Worm (Caenorhabditis elegans): ENCODE measurements around the gene T26H5.10.

Gene T26H5.10

DNA sequence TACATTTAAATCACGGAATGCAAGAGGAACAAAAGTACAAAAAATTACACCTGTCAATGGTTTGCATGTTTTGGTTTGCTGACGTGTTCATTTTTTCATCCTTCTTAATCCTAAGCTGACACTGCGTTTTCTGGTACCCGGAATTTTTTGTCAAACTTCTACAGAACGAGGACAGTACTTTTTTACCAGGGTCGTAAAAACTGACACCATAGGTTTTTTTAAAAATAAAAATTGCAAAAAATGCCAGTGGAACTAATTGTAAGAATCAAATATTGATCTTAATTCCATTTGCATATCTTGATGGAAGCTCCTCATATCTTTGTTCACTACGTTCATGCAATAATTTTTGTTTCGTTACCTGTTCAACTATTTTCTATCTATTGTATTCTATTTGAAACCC is 38.7 kb downstream of the T26H5.10 start, which contains the start of gene srh-258:
TSS of gene srh-258 (plus strand) at position 301 of the 400 bp plus-strand sequence.
- TF ChIP-seq ceh-18 (tag; optimal IDR thresholded peaks at IDR 0.05) (no peak), hlh-13 (GFP tag; optimal IDR thresholded peaks at IDR 0.05) (no peak), che-1 (tag; optimal IDR thresholded peaks at IDR 0.05) (no peak), pha-4 (tag; optimal IDR thresholded peaks at IDR 0.05) (no peak), unc-3 (GFP tag; conservative IDR thresholded peaks at IDR 0.05) (no peak), unc-3 (tag; optimal IDR thresholded peaks at IDR 0.05) (no peak), pha-2 (tag; optimal IDR thresholded peaks at IDR 0.05) (no peak), pag-3 (tag; optimal IDR thresholded peaks at IDR 0.05; ENCODE audit: borderline replicate concordance) (no peak), ttx-3 (tag; optimal IDR thresholded peaks at IDR 0.05) (no peak), pros-1 (tag; optimal IDR thresholded peaks at IDR 0.05) (no peak), unc-55 (GFP tag; optimal IDR thresholded peaks at IDR 0.05) (no peak), K09A11.1 (tag; optimal IDR thresholded peaks at IDR 0.05; ENCODE audit: insufficient read depth) (no peak), dmd-4 (tag; optimal IDR thresholded peaks at IDR 0.05; ENCODE audit: borderline replicate concordance) (no peak), ceh-34 (tag; optimal IDR thresholded peaks at IDR 0.05) (no peak), ztf-16 (tag; optimal IDR thresholded peaks at IDR 0.05) (no peak), nhr-11 (tag; optimal IDR thresholded peaks at IDR 0.05) (no peak), ceh-22 (tag; optimal IDR thresholded peaks at IDR 0.05) (no peak), sox-2 (GFP tag; IDR thresholded peaks at IDR 0.05) (no peak), mec-3 (tag; optimal IDR thresholded peaks at IDR 0.05; ENCODE audit: borderline replicate concordance) (no peak)

DNA sequence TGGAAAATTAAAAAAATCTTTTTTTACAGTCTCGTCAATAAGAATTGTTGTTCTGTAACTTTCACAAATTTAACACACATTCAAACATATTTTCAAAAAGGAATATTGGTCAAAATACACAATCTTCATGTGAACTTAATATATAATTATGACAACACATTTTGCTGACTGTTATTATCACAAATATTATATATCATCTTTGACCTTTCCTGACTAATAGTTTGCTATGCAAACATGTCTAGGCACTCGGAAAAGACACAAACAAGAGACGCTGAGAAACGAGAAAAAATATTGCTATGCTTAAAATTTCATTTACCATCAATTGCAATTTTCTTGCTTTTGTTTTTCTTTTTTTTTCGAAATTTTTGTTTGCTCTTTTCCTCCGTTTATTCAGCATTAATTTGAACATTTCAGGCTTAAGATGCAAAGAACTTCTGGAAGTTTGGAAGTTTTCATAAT is 41.7 kb downstream of the T26H5.10 start, which contains the start of gene fbxa-135:
TSS of gene fbxa-135 (plus strand) at position 409 of the 459 bp plus-strand sequence.
- no peak for TF ChIP-seq ceh-14 (tag; optimal IDR thresholded peaks at IDR 0.05)
- TF ChIP-seq sdc-2 (tag; optimal IDR thresholded peaks at IDR 0.05): no peak
- no peak for TF ChIP-seq hlh-13 (GFP tag; optimal IDR thresholded peaks at IDR 0.05)
- no peak for TF ChIP-seq pha-4 (tag; optimal IDR thresholded peaks at IDR 0.05)
- no peak for TF ChIP-seq tbx-2 (tag; optimal IDR thresholded peaks at IDR 0.05)
- no peak for TF ChIP-seq ceh-6 (GFP tag; optimal IDR thresholded peaks at IDR 0.05)
- TF ChIP-seq ama-1 (optimal IDR thresholded peaks at IDR 0.05): no peak
- no peak for TF ChIP-seq ceh-9 (tag; optimal IDR thresholded peaks at IDR 0.05)
- no peak for TF ChIP-seq sox-4 (tag; optimal IDR thresholded peaks at IDR 0.05)
- TF ChIP-seq hlh-8 (tag; optimal IDR thresholded peaks at IDR 0.05): no peak
- no peak for TF ChIP-seq che-1 (tag; optimal IDR thresholded peaks at IDR 0.05)
- no peak for TF ChIP-seq nhr-11 (tag; optimal IDR thresholded peaks at IDR 0.05)

DNA sequence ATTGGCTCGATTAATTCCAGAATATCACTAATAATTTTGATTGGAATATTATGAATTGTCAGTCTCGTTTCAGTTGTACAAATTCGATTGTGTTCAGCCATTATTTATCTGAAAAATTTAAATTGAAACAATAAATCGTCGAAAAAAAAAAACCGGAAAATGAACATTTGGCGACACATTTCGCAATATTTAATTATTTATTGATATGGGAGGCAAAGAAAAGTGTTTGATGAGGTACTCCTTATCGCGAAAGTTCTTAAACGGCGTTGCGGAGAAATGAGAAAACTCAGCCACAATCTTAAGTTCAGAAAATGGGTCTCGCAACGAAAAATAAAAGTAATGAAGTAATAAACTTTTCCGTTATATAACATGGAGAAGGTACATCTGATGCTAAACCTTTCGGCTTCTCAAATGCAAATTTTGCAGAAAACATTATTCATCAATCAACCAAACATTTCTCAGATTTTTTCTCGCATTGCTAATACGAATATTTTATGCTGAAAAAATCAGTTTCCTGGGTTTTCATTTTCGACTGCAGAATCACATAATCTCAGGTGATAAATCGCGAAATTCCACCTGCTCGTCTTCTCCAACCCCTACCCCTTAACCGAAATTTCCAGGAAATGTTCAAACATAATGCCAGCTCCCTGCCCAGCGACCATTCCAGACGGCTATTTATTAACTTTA is 43.8 kb downstream of the T26H5.10 start, which contains the start of the genes T06E6.15 and sri-7:
TSS of gene T06E6.15 (minus strand) at position 101 of the 687 bp plus-strand sequence.
TSS of gene sri-7 (plus strand) at position 637 of the 687 bp plus-strand sequence.
- TF ChIP-seq nhr-232 (tag; optimal IDR thresholded peaks at IDR 0.05) (no peak), sdc-2 (tag; optimal IDR thresholded peaks at IDR 0.05) (no peak), T23F11.4 (GFP tag; optimal IDR thresholded peaks at IDR 0.05) (no peak), sox-2 (GFP tag; IDR thresholded peaks at IDR 0.05) (no peak), ztf-16 (tag; optimal IDR thresholded peaks at IDR 0.05) (no peak), che-1 (tag; optimal IDR thresholded peaks at IDR 0.05) (no peak), syd-9 (tag; optimal IDR thresholded peaks at IDR 0.05) (no peak), unc-55 (GFP tag; optimal IDR thresholded peaks at IDR 0.05) (no peak), lim-6 (tag; optimal IDR thresholded peaks at IDR 0.05) (no peak), dve-1 (tag; optimal IDR thresholded peaks at IDR 0.05) (no peak), dmd-4 (tag; optimal IDR thresholded peaks at IDR 0.05; ENCODE audit: borderline replicate concordance) (no peak), pag-3 (tag; optimal IDR thresholded peaks at IDR 0.05; ENCODE audit: borderline replicate concordance) (no peak), eyg-1 (tag; optimal IDR thresholded peaks at IDR 0.05) (no peak)

DNA sequence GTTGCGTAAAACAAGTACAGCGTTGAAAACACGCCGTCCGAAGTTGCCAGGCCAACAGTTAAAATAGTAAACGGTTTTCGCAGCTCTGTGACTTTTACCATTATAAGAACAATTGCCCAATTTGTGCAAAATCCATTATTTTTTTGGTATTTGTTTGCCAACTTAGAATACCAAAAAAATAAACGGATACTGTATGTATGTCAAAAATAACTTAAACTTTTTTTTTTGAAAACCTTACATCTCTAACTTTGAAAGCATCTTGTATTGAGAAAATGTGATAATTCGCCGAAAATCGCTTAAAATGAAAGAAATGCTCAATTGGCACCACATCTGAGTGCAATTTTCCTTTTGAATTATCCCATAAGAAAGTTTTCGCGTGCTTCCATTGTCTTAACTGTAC is 44.9 kb downstream of the T26H5.10 start, which contains the start of gene fbxa-199:
TSS of gene fbxa-199 (minus strand) at position 101 of the 400 bp plus-strand sequence.
- no peak for TF ChIP-seq ceh-48 (tag; optimal IDR thresholded peaks at IDR 0.05)
- no peak for TF ChIP-seq lim-6 (tag; optimal IDR thresholded peaks at IDR 0.05)
- no peak for TF ChIP-seq Y22D7AL.16 (tag; optimal IDR thresholded peaks at IDR 0.05)
- TF ChIP-seq ceh-45 (GFP tag; IDR thresholded peaks at IDR 0.05): no peak
- TF ChIP-seq ceh-19 (GFP tag; optimal IDR thresholded peaks at IDR 0.05): no peak
